Fruit fly (Drosophila melanogaster): Measurements from ENCODE around the gene CG11837.

CG11837 gene

dm6 chr3R:29040526-29041195, 8.6 kb upstream of the CG11837 start (continued):
- TF ChIP-seq abd-A (tag; optimal IDR thresholded peaks at IDR 0.05) (no peak), Fer2 (tag; optimal IDR thresholded peaks at IDR 0.05) (peak; percentile 0), slbo (GFP tag; IDR thresholded peaks at IDR 0.05) (peak; percentile 46), CG18599 (GFP tag; optimal IDR thresholded peaks at IDR 0.05) (no peak), CG14710 (tag; optimal IDR thresholded peaks at IDR 0.05) (peak; percentile 40), CG11723 (GFP tag; optimal IDR thresholded peaks at IDR 0.05) (no peak), mirr (GFP tag; optimal IDR thresholded peaks at IDR 0.05) (no peak), Abd-B (GFP tag; optimal IDR thresholded peaks at IDR 0.05) (no peak), Stat92E (GFP tag; optimal IDR thresholded peaks at IDR 0.05) (no peak), CG6654 (GFP tag; optimal IDR thresholded peaks at IDR 0.05) (peak; percentile 42), odd (GFP tag; optimal IDR thresholded peaks at IDR 0.05) (peak; percentile 78), CG17612 (GFP tag; IDR thresholded peaks at IDR 0.05) (no peak), kah (GFP tag; optimal IDR thresholded peaks at IDR 0.05) (peak; percentile 29), cato (GFP tag; optimal IDR thresholded peaks at IDR 0.05; ENCODE audit: borderline replicate concordance) (peak; percentile 25), CG43689 (GFP tag; IDR thresholded peaks at IDR 0.05) (0 out of 2 replicates have a peak, but pooled peaks have one; percentile 18), CG10274 (GFP tag; optimal IDR thresholded peaks at IDR 0.05) (peak; percentile 15), ftz-f1 (GFP tag; optimal IDR thresholded peaks at IDR 0.05) (peak; percentile 45), disco-r (GFP tag; optimal IDR thresholded peaks at IDR 0.05) (no peak), danr (GFP tag; IDR thresholded peaks at IDR 0.05) (no peak), CG5245 (GFP tag; optimal IDR thresholded peaks at IDR 0.05) (no peak), CG17328 (GFP tag; IDR thresholded peaks at IDR 0.05) (0 out of 2 replicates have a peak, but pooled peaks have one; percentile 28), Ada2b (GFP tag; IDR thresholded peaks at IDR 0.05) (peak; percentile 28), CG17361 (GFP tag; IDR thresholded peaks at IDR 0.05) (no peak; the same call in 2 of the 3 replicates), B-H1 (GFP tag; IDR thresholded peaks at IDR 0.05) (peak; percentile 37; the same call in 1 of the 3 replicates), Myb (GFP tag; optimal IDR thresholded peaks at IDR 0.05) (no peak), Scr (GFP tag; IDR thresholded peaks at IDR 0.05; ENCODE audit: partially characterized antibody) (no peak), Mrtf (GFP tag; IDR thresholded peaks at IDR 0.05) (no peak), CG1233 (GFP tag; optimal IDR thresholded peaks at IDR 0.05) (peak; percentile 51), CG31441 (GFP tag; IDR thresholded peaks at IDR 0.05) (no peak; the same call in 1 of the 2 replicates), croc (GFP tag; conservative IDR thresholded peaks at IDR 0.05) (no peak), Rfx (GFP tag; IDR thresholded peaks at IDR 0.05) (peak; percentile 63; the same call in 1 of the 2 replicates), Doc3 (GFP tag; IDR thresholded peaks at IDR 0.05; ENCODE audit: partially characterized antibody) (no peak), CG9817 (tag; optimal IDR thresholded peaks at IDR 0.05) (peak; percentile 67), gcm (GFP tag; optimal IDR thresholded peaks at IDR 0.05) (no peak), bigmax (GFP tag; optimal IDR thresholded peaks at IDR 0.05) (no peak), lilli (GFP tag; optimal IDR thresholded peaks at IDR 0.05) (no peak), az2 (GFP tag; optimal IDR thresholded peaks at IDR 0.05) (peak; percentile 70), CG30403 (GFP tag; optimal IDR thresholded peaks at IDR 0.05) (peak; percentile 82), CG6791 (GFP tag; IDR thresholded peaks at IDR 0.05; ENCODE audit: partially characterized antibody) (no peak), CG15696 (tag; optimal IDR thresholded peaks at IDR 0.05) (no peak), sens (GFP tag) (peak; percentile 78), PHDP (tag; optimal IDR thresholded peaks at IDR 0.05) (peak; percentile 78), CG4854 (GFP tag; optimal IDR thresholded peaks at IDR 0.05) (peak; percentile 18), stwl (tag; optimal IDR thresholded peaks at IDR 0.05) (no peak), CG18011 (GFP tag; optimal IDR thresholded peaks at IDR 0.05) (peak; percentile 17), slou (GFP tag; optimal IDR thresholded peaks at IDR 0.05) (peak; percentile 31), stc (GFP tag; IDR thresholded peaks at IDR 0.05) (peak; percentile 57), Pdp1 (GFP tag; optimal IDR thresholded peaks at IDR 0.05) (peak in 1 of 2 experiments; percentile 12), wek (GFP tag; optimal IDR thresholded peaks at IDR 0.05) (no peak)

All from whole organism, embryonic.